Worm (Caenorhabditis elegans) whole organism, L2 larva: Measurements from ENCODE around the gene lgc-56.
"Not testable (repeated sequence)": the region's sequence is repeated elsewhere in the genome, so short reads cannot be mapped to it uniquely, and the experiment has no call there.

ENCODE experiments used
- R02D3.7 ChIP-seq: fragments of 150-350 bp; optimal IDR thresholded peaks from 2 replicates; lab custom pipeline; 2014; ENCODE audit warnings: missing biosample characterization, missing genetic modification characterization
- aly-2 ChIP-seq: fragments of 150-350 bp; optimal IDR thresholded peaks from 2 replicates; lab custom pipeline; 2014; ENCODE audit warnings: missing biosample characterization, missing genetic modification characterization
- dmd-4 ChIP-seq: sonication (generic microtip); optimal IDR thresholded peaks from 2 replicates; lab custom pipeline; 2017; ENCODE audit warnings: missing biosample characterization, missing genetic modification characterization
- elt-3 ChIP-seq: sonication (generic microtip); optimal IDR thresholded peaks from 2 replicates; lab custom pipeline; 2017; ENCODE audit warnings: missing biosample characterization, missing genetic modification characterization
- mab-5 ChIP-seq: fragments of 150-350 bp; optimal IDR thresholded peaks from 2 replicates; lab custom pipeline; 2014; ENCODE audit warnings: missing biosample characterization, missing genetic modification characterization
- nhr-10 ChIP-seq: sonication (generic microtip); optimal IDR thresholded peaks from 2 replicates; lab custom pipeline; 2017; ENCODE audit warnings: missing biosample characterization, missing genetic modification characterization
- nhr-11 ChIP-seq: fragments of 150-350 bp; optimal IDR thresholded peaks from 2 replicates; lab custom pipeline; 2014; ENCODE audit warnings: missing biosample characterization, missing genetic modification characterization
- nhr-77 ChIP-seq: fragments of 150-350 bp; optimal IDR thresholded peaks from 2 replicates; lab custom pipeline; 2014; ENCODE audit warnings: missing biosample characterization, missing genetic modification characterization
- unc-39 ChIP-seq: fragments of 150-350 bp; optimal IDR thresholded peaks from 2 replicates; lab custom pipeline; 2014; ENCODE audit warnings: missing biosample characterization, missing genetic modification characterization
- ztf-11 ChIP-seq: sonication (generic microtip); optimal IDR thresholded peaks from 2 replicates; lab custom pipeline; 2017; ENCODE audit warnings: missing biosample characterization, missing genetic modification characterization

- TF ChIP-seq elt-3 (tag; lab: Kevin White, UChicago); nhr-11; ztf-11 (tag; lab: Kevin White, UChicago); aly-2 (tag; lab: Kevin White, UChicago); dmd-4; nhr-77 (tag; lab: Kevin White, UChicago); R02D3.7 (tag; lab: Kevin White, UChicago); nhr-10 (tag; lab: Kevin White, UChicago); mab-5; unc-39 (tag; lab: Kevin White, UChicago): not testable (repeated sequence)
Observed at ce11 chrII:5115235-5115634, 14.9 kb upstream of the lgc-56 start, which contains the start of gene msp-74.
